Fruit fly (Drosophila melanogaster): ENCODE data around the gene CG17104.

The CG17104 gene

DNA sequence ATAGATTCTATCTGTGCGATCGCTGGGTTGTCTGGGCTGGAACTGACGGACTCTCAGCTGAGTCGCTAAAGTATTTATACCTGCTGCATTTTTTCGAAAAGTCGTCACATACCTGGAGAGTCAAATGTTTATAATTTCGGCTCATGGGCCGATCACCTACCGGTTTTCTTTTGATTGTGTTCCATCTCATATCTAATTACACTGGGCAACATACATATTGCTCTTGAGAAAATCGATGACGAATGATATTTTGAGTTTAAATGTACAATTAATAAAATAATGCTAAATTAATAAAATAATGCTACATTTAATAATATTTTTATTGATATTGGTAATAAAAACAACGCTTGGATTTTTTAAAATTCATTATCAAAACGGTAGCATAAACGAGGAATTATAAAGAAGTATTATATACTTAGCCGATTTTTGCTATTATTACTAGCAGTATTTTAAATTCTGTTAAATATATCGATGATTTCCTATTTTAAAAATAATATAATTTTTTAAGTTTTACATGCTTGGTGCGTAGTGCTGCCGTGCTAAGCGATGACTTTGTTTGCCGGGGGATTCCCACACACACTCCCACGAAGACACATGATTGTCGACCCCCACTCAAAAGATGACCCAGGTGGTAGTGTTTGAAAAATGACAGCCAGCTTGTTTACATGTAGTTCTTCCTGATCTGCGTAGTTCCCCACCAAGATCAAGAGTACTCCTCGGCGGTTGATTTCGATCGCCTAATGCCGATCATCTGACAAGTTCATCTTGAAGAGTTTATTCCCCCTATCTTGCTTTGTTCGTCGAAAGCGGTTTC is 12.4 kb downstream of the CG17104 start, which contains the start of gene CG7294 (continued):
- TF ChIP-seq Ada2b (GFP tag; IDR thresholded peaks at IDR 0.05) (no peak), CG14710 (tag; optimal IDR thresholded peaks at IDR 0.05) (peak; percentile 20), Nf-YC (tag; optimal IDR thresholded peaks at IDR 0.05) (no peak), Hr51 (GFP tag; optimal IDR thresholded peaks at IDR 0.05) (peak in 1 of 2 experiments; percentile 28), CG17359 (tag; optimal IDR thresholded peaks at IDR 0.05) (peak; percentile 23), unpg (GFP tag; optimal IDR thresholded peaks at IDR 0.05) (no peak), CG2712 (tag; optimal IDR thresholded peaks at IDR 0.05) (peak; percentile 63), CG33557 (GFP tag; optimal IDR thresholded peaks at IDR 0.05) (peak; percentile 11), CG10267 (tag; optimal IDR thresholded peaks at IDR 0.05) (peak; percentile 38), CG18262 (tag; optimal IDR thresholded peaks at IDR 0.05) (peak; percentile 72), CG7928 (GFP tag; optimal IDR thresholded peaks at IDR 0.05) (no peak), CG12391 (tag; optimal IDR thresholded peaks at IDR 0.05) (peak; percentile 37), sr (GFP tag; IDR thresholded peaks at IDR 0.05) (peak; percentile 72; the same call in 2 of the 3 replicates), CG17385 (GFP tag; optimal IDR thresholded peaks at IDR 0.05) (no peak), tio (GFP tag; optimal IDR thresholded peaks at IDR 0.05) (no peak), CG12769 (tag; optimal IDR thresholded peaks at IDR 0.05) (no peak), CG12659 (GFP tag; optimal IDR thresholded peaks at IDR 0.05) (peak; percentile 20), Mes4 (GFP tag; optimal IDR thresholded peaks at IDR 0.05) (no peak), CG11093 (GFP tag; IDR thresholded peaks at IDR 0.05) (no peak), CG4404 (GFP tag; IDR thresholded peaks at IDR 0.05) (no peak), Dek (tag; optimal IDR thresholded peaks at IDR 0.05) (peak; percentile 10), CG7839 (tag; optimal IDR thresholded peaks at IDR 0.05) (peak; percentile 28), sna (GFP tag; IDR thresholded peaks at IDR 0.05; ENCODE audit: partially characterized antibody) (no peak), lola (GFP tag; optimal IDR thresholded peaks at IDR 0.05) (peak in 1 of 3 experiments; percentile 60), org-1 (GFP tag; optimal IDR thresholded peaks at IDR 0.05) (no peak), phol (tag; optimal IDR thresholded peaks at IDR 0.05) (peak; percentile 38), CG10654 (GFP tag; optimal IDR thresholded peaks at IDR 0.05) (no peak), tap (tag; optimal IDR thresholded peaks at IDR 0.05) (no peak), dpn (GFP tag; optimal IDR thresholded peaks at IDR 0.05) (no peak), CG17361 (GFP tag; IDR thresholded peaks at IDR 0.05) (peak; percentile 66), PHDP (tag; optimal IDR thresholded peaks at IDR 0.05) (peak; percentile 36), row (GFP tag; IDR thresholded peaks at IDR 0.05) (peak; percentile 21; the same call in 1 of the 3 replicates), CG7786 (GFP tag; optimal IDR thresholded peaks at IDR 0.05) (no peak), Eip74EF (GFP tag; optimal IDR thresholded peaks at IDR 0.05) (no peak), CG13296 (GFP tag; optimal IDR thresholded peaks at IDR 0.05) (no peak), Gug (GFP tag; IDR thresholded peaks at IDR 0.05) (no peak), CG16813 (GFP tag; IDR thresholded peaks at IDR 0.05; ENCODE audit: partially characterized antibody) (no peak), CG8924 (tag; optimal IDR thresholded peaks at IDR 0.05) (peak; percentile 25), odd (GFP tag; optimal IDR thresholded peaks at IDR 0.05) (no peak), Opbp (GFP tag; IDR thresholded peaks at IDR 0.05; ENCODE audit: partially characterized antibody) (no peak), Oli (tag; optimal IDR thresholded peaks at IDR 0.05) (peak; percentile 1), CG10209 (GFP tag; optimal IDR thresholded peaks at IDR 0.05) (peak; percentile 5), CG12299 (tag; optimal IDR thresholded peaks at IDR 0.05) (no peak), CG2129 (GFP tag; IDR thresholded peaks at IDR 0.05; ENCODE audit: partially characterized antibody) (no peak), CG3281 (GFP tag; optimal IDR thresholded peaks at IDR 0.05) (peak; percentile 18), grn (GFP tag; optimal IDR thresholded peaks at IDR 0.05) (peak; percentile 42), otp (GFP tag; IDR thresholded peaks at IDR 0.05) (no peak)
